Fruit fly (Drosophila melanogaster): Measurements from ENCODE around the gene dpr10.

DNA sequence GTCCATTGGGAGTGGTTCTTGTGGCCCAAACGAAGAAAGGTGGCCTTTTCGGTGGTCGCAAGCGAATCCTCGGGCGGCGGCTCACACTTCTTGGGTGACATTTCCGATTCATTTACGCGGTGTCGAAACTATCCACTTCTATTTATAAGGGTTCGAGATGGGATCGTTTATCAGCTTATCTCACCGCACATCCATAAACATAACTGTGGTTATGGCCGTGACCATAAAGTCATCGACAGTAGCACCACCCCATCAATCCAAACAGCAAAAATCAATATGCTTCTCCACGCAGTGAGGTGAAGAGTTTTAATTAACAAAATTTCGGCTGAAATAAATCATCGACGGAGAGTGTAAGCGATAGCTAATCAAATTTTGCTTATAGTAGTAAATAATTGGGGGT, 85.1 kb downstream of the dpr10 start, which contains the start of gene CG42826:
- TF ChIP-seq usp (GFP tag; optimal IDR thresholded peaks at IDR 0.05) (no peak), psq (optimal IDR thresholded peaks at IDR 0.05) (no peak), EcR (GFP tag; optimal IDR thresholded peaks at IDR 0.05) (no peak), pan (optimal IDR thresholded peaks at IDR 0.05) (no peak), CG8478 (optimal IDR thresholded peaks at IDR 0.05) (no peak), Dll (optimal IDR thresholded peaks at IDR 0.05) (no peak)

Measured in whole organism.